Worm (Caenorhabditis elegans) whole organism, young adult: ENCODE data around the gene F49C5.9.

Experiments used
- B0019.2 ChIP-seq: fragments of 200-800 bp; sonication (Bioruptor generic); conservative IDR thresholded peaks from 2 replicates; pipeline ENCODE4 v1.3.6; 2022; ENCODE audit warnings: missing genetic modification reagents, missing genetic modification characterization, missing compliant biosample characterization
- B0035.1 ChIP-seq: sonication (generic microtip); optimal IDR thresholded peaks from 2 replicates; lab custom pipeline; 2016; ENCODE audit warnings: missing genetic modification characterization, mild to moderate bottlenecking, missing compliant biosample characterization, missing genotype, missing genetic modification reagents
- B0261.1 ChIP-seq: sonication (generic microtip); optimal IDR thresholded peaks from 2 replicates; lab custom pipeline; 2016; ENCODE audit warnings: mild to moderate bottlenecking, missing genetic modification characterization, moderate library complexity, missing compliant biosample characterization
- F23B12.7 ChIP-seq: sonication (generic microtip); optimal IDR thresholded peaks from 2 replicates; lab custom pipeline; 2017; ENCODE audit warnings: missing genetic modification characterization, mild to moderate bottlenecking, missing compliant biosample characterization, antibody characterized with exemption, moderate library complexity; ENCODE audit not compliant: insufficient read depth
- F33H1.4 ChIP-seq: fragments of 200-800 bp; sonication (Bioruptor generic); IDR thresholded peaks from 2 replicates; pipeline ENCODE4 v1.3.6; 2022; ENCODE audit warnings: missing genetic modification reagents, missing genetic modification characterization, missing compliant biosample characterization
- F49E8.2 ChIP-seq: sonication (generic microtip); optimal IDR thresholded peaks from 3 replicates; lab custom pipeline; 2017; ENCODE audit warnings: missing genetic modification characterization, mild to moderate bottlenecking, missing compliant biosample characterization, antibody characterized with exemption, moderate library complexity; ENCODE audit not compliant: insufficient read depth
- K11D2.4 ChIP-seq: fragments of 200-800 bp; sonication (Bioruptor generic); IDR thresholded peaks from 2 replicates; pipeline ENCODE4 v1.3.6; 2022; ENCODE audit warnings: missing genetic modification reagents, missing genetic modification characterization, missing compliant biosample characterization
- K12H6.12 ChIP-seq: fragments of 200-800 bp; sonication (Bioruptor generic); optimal IDR thresholded peaks from 2 replicates; lab custom pipeline; 2018; ENCODE audit warnings: mild to moderate bottlenecking, missing genetic modification characterization, missing compliant biosample characterization
- Y53G8AR.9 ChIP-seq: fragments of 200-800 bp; sonication (Bioruptor generic); conservative IDR thresholded peaks from 2 replicates; pipeline ENCODE4 v1.3.6; 2022; ENCODE audit warnings: missing genetic modification reagents, missing genetic modification characterization, missing compliant biosample characterization
- Y79H2A.3 ChIP-seq: fragments of 200-800 bp; sonication (Bioruptor generic); conservative IDR thresholded peaks from 2 replicates; pipeline ENCODE4 v1.3.6; 2022; ENCODE audit warnings: missing genetic modification reagents, missing genetic modification characterization, missing compliant biosample characterization
- Y95B8A.8 ChIP-seq: fragments of 200-800 bp; sonication (Bioruptor generic); IDR thresholded peaks from 2 replicates; pipeline ENCODE4 v1.3.6; 2022; ENCODE audit warnings: missing genetic modification reagents, missing genetic modification characterization, missing compliant biosample characterization
- ZK185.1 ChIP-seq: sonication (generic microtip); optimal IDR thresholded peaks from 2 replicates; lab custom pipeline; 2016; ENCODE audit warnings: mild to moderate bottlenecking, missing genetic modification characterization, missing compliant biosample characterization; ENCODE audit not compliant: poor library complexity, severe bottlenecking
- aptf-2 ChIP-seq: fragments of 200-800 bp; sonication (Bioruptor generic); conservative IDR thresholded peaks from 2 replicates; pipeline ENCODE4 v1.3.6; 2022; ENCODE audit warnings: missing genetic modification reagents, missing genetic modification characterization, missing compliant biosample characterization
- athp-1 ChIP-seq: sonication (generic microtip); optimal IDR thresholded peaks from 2 replicates; lab custom pipeline; 2017; ENCODE audit warnings: mild to moderate bottlenecking, missing genetic modification characterization, missing compliant biosample characterization
- attf-5 ChIP-seq: fragments of 200-800 bp; sonication (Bioruptor generic); optimal IDR thresholded peaks from 2 replicates; lab custom pipeline; 2018; ENCODE audit warnings: mild to moderate bottlenecking, missing genetic modification characterization, missing compliant biosample characterization
- cebp-2 ChIP-seq: fragments of 200-800 bp; sonication (Bioruptor generic); IDR thresholded peaks from 2 replicates; pipeline ENCODE4 v1.3.6; 2022; ENCODE audit warnings: missing genetic modification characterization, missing compliant biosample characterization
- ceh-100 ChIP-seq: fragments of 200-800 bp; sonication (Bioruptor generic); IDR thresholded peaks from 2 replicates; pipeline ENCODE4 v1.3.6; 2022; ENCODE audit warnings: missing genetic modification reagents, missing genetic modification characterization, missing compliant biosample characterization
- ceh-91 ChIP-seq: fragments of 200-800 bp; sonication (Bioruptor generic); IDR thresholded peaks from 2 replicates; pipeline ENCODE4 v1.3.6; 2022; ENCODE audit warnings: missing genetic modification reagents, missing genetic modification characterization, missing compliant biosample characterization
- die-1 ChIP-seq: sonication (generic microtip); optimal IDR thresholded peaks from 2 replicates; lab custom pipeline; 2016; ENCODE audit warnings: missing genotype, mild to moderate bottlenecking, missing genetic modification characterization, missing compliant biosample characterization
- egl-44 ChIP-seq: fragments of 200-800 bp; sonication (Bioruptor generic); IDR thresholded peaks from 2 replicates; pipeline ENCODE4 v1.3.6; 2022; ENCODE audit warnings: missing genetic modification reagents, missing genetic modification characterization, missing compliant biosample characterization
- egrh-3 ChIP-seq: fragments of 200-800 bp; sonication (Bioruptor generic); IDR thresholded peaks from 2 replicates; pipeline ENCODE4 v1.3.6; 2022; ENCODE audit warnings: missing genetic modification reagents, missing genetic modification characterization, missing compliant biosample characterization
- ekl-4 ChIP-seq: fragments of 200-800 bp; sonication (Bioruptor generic); IDR thresholded peaks from 2 replicates; pipeline ENCODE4 v1.3.6; 2022; ENCODE audit warnings: missing genetic modification reagents, missing genetic modification characterization, missing compliant biosample characterization
- him-1 ChIP-seq: sonication (generic microtip); optimal IDR thresholded peaks from 2 replicates; lab custom pipeline; 2016; ENCODE audit warnings: missing genotype, missing genetic modification reagents, missing genetic modification characterization, missing compliant biosample characterization
- hlh-12 ChIP-seq: sonication (generic microtip); optimal IDR thresholded peaks from 2 replicates; lab custom pipeline; 2016; ENCODE audit warnings: missing genetic modification characterization, missing compliant biosample characterization
- hmg-1.2 ChIP-seq: fragments of 200-800 bp; sonication (Bioruptor generic); IDR thresholded peaks from 2 replicates; pipeline ENCODE4 v1.3.6; 2022; ENCODE audit warnings: missing genetic modification reagents, missing genetic modification characterization, missing compliant biosample characterization
- hrde-1 ChIP-seq: sonication (generic microtip); optimal IDR thresholded peaks from 2 replicates; lab custom pipeline; 2016; ENCODE audit warnings: missing genetic modification characterization, mild to moderate bottlenecking, missing compliant biosample characterization, moderate library complexity, missing genotype, missing genetic modification reagents, borderline replicate concordance
- lin-26 ChIP-seq: fragments of 200-800 bp; sonication (Bioruptor generic); IDR thresholded peaks from 2 replicates; pipeline ENCODE4 v1.3.6; 2022; ENCODE audit warnings: missing genetic modification reagents, missing genetic modification characterization, missing compliant biosample characterization
- lin-54 ChIP-seq: fragments of 200-800 bp; sonication (Bioruptor generic); optimal IDR thresholded peaks from 2 replicates; lab custom pipeline; 2018; ENCODE audit warnings: mild to moderate bottlenecking, missing genetic modification characterization, missing compliant biosample characterization
- lsl-1 ChIP-seq: fragments of 200-800 bp; sonication (Bioruptor generic); optimal IDR thresholded peaks from 2 replicates; lab custom pipeline; 2018; ENCODE audit warnings: mild to moderate bottlenecking, missing genetic modification characterization, moderate library complexity, missing compliant biosample characterization
- madf-10 ChIP-seq: sonication (generic microtip); optimal IDR thresholded peaks from 2 replicates; lab custom pipeline; 2016; ENCODE audit warnings: mild to moderate bottlenecking, missing genetic modification characterization, missing compliant biosample characterization
- mcd-1 ChIP-seq: fragments of 200-800 bp; sonication (Bioruptor generic); IDR thresholded peaks from 2 replicates; pipeline ENCODE4 v1.3.6; 2022; ENCODE audit warnings: missing genetic modification reagents, missing genetic modification characterization, missing compliant biosample characterization
- nfyb-1 ChIP-seq: fragments of 200-800 bp; sonication (Bioruptor generic); IDR thresholded peaks from 2 replicates; pipeline ENCODE4 v1.3.6; 2022; ENCODE audit warnings: missing genetic modification reagents, missing genetic modification characterization, missing compliant biosample characterization
- nhr-179 ChIP-seq: sonication (generic microtip); optimal IDR thresholded peaks from 2 replicates; lab custom pipeline; 2016; ENCODE audit warnings: mild to moderate bottlenecking, missing genetic modification characterization, missing compliant biosample characterization
- nhr-90 ChIP-seq: sonication (generic microtip); optimal IDR thresholded peaks from 2 replicates; lab custom pipeline; 2016; ENCODE audit warnings: missing genotype, mild to moderate bottlenecking, missing genetic modification characterization, missing compliant biosample characterization
- pbrm-1 ChIP-seq: fragments of 200-800 bp; sonication (Bioruptor generic); IDR thresholded peaks from 2 replicates; pipeline ENCODE4 v1.3.6; 2022; ENCODE audit warnings: missing genetic modification reagents, missing genetic modification characterization, missing compliant biosample characterization
- rcor-1 ChIP-seq: fragments of 200-800 bp; sonication (Bioruptor generic); IDR thresholded peaks from 2 replicates; pipeline ENCODE4 v1.3.6; 2022; ENCODE audit warnings: missing genetic modification reagents, missing genetic modification characterization, missing compliant biosample characterization
- rpc-1 ChIP-seq, 2 experiments: fragments of 150-350 bp in 1 of 2; sonication (generic microtip) in 1 of 2; optimal IDR thresholded peaks; 2 replicates each; lab custom pipeline; 2014 to 2018; ENCODE audit warnings: missing biosample characterization in 1 of 2, missing genetic modification characterization in 1 of 2, missing genetic modification reagents in 1 of 2, missing genotype in 1 of 2
- snpc-1.3 ChIP-seq: sonication (generic microtip); optimal IDR thresholded peaks from 2 replicates; lab custom pipeline; 2017; ENCODE audit warnings: missing genetic modification characterization, mild to moderate bottlenecking, missing compliant biosample characterization, antibody characterized with exemption, moderate library complexity, missing genotype, missing genetic modification reagents; ENCODE audit not compliant: insufficient read depth
- snpc-3.4 ChIP-seq: sonication (generic microtip); optimal IDR thresholded peaks from 2 replicates; lab custom pipeline; 2017; ENCODE audit warnings: missing genetic modification characterization, mild to moderate bottlenecking, missing compliant biosample characterization, antibody characterized with exemption, moderate library complexity, missing genotype, missing genetic modification reagents
- zfh-2 ChIP-seq: fragments of 200-800 bp; sonication (Bioruptor generic); conservative IDR thresholded peaks from 2 replicates; pipeline ENCODE4 v1.3.6; 2022; ENCODE audit warnings: missing genetic modification reagents, missing genetic modification characterization, missing compliant biosample characterization
- zim-3 ChIP-seq: sonication (generic microtip); optimal IDR thresholded peaks from 2 replicates; lab custom pipeline; 2017; ENCODE audit warnings: mild to moderate bottlenecking, missing genetic modification characterization, moderate library complexity, missing compliant biosample characterization
- ztf-18 ChIP-seq: sonication (generic microtip); optimal IDR thresholded peaks from 2 replicates; lab custom pipeline; 2016; ENCODE audit warnings: missing genotype, mild to moderate bottlenecking, missing genetic modification characterization, missing compliant biosample characterization
- ztf-26 ChIP-seq: sonication (generic microtip); optimal IDR thresholded peaks from 2 replicates; lab custom pipeline; 2017; ENCODE audit warnings: missing genetic modification characterization, missing compliant biosample characterization

F49C5.9 gene

ce11 chrII:12542594-12542997 lies 1.8 kb downstream of the F49C5.9 start (continued):
- TF ChIP-seq snpc-1.3 (tag; lab: Kevin White, UChicago): peak; percentile 29
- TF ChIP-seq snpc-3.4 (tag; lab: Kevin White, UChicago): peak; percentile 54
- TF ChIP-seq die-1 (tag; lab: Kevin White, UChicago): peak; percentile 69
- no peak for TF ChIP-seq ceh-91 (GFP tag; lab: Robert Waterston, UW)
- TF ChIP-seq F49E8.2 (tag; lab: Kevin White, UChicago): peak; percentile 11
- TF ChIP-seq rpc-1 (optimal IDR thresholded peaks at IDR 0.05; lab: Kevin White, UChicago): peak; percentile 62
- peak; percentile 84 for TF ChIP-seq rpc-1 (tag; optimal IDR thresholded peaks at IDR 0.05; lab: Kevin White, UChicago)
- TF ChIP-seq ceh-100 (GFP tag; lab: Robert Waterston, UW): 0 out of 2 replicates have a peak, but pooled peaks have one; percentile 24
- peak; percentile 35 for TF ChIP-seq zim-3 (tag; lab: Kevin White, UChicago)
- peak; percentile 48 for TF ChIP-seq hmg-1.2 (GFP tag; lab: Robert Waterston, UW)
- TF ChIP-seq cebp-2 (GFP tag; lab: Robert Waterston, UW): 0 out of 2 replicates have a peak, but pooled peaks have one; percentile 21
- peak; percentile 1 for TF ChIP-seq lin-54 (GFP tag; lab: Kevin White, UChicago)
- TF ChIP-seq nfyb-1 (GFP tag; lab: Robert Waterston, UW): peak; percentile 72
- peak; percentile 67 for TF ChIP-seq hrde-1 (tag; lab: Kevin White, UChicago)
- TF ChIP-seq attf-5 (GFP tag; lab: Kevin White, UChicago): no peak
- no peak for TF ChIP-seq zfh-2 (GFP tag; lab: Robert Waterston, UW)
- TF ChIP-seq rcor-1 (GFP tag; lab: Robert Waterston, UW): 0 out of 2 replicates have a peak, but pooled peaks have one; percentile 34
- TF ChIP-seq aptf-2 (GFP tag; lab: Robert Waterston, UW): no peak

- TF ChIP-seq F23B12.7 (tag; lab: Kevin White, UChicago) (peak; percentile 76), lin-26 (GFP tag; lab: Robert Waterston, UW) (peak; percentile 90), madf-10 (tag; lab: Kevin White, UChicago) (peak; percentile 39), Y79H2A.3 (GFP tag; lab: Robert Waterston, UW) (0 out of 2 replicates have a peak, but pooled peaks have one; percentile 53), egrh-3 (GFP tag; lab: Robert Waterston, UW) (peak; percentile 58), rpc-1 (optimal IDR thresholded peaks at IDR 0.05; lab: Kevin White, UChicago) (peak; percentile 85), rpc-1 (tag; optimal IDR thresholded peaks at IDR 0.05; lab: Kevin White, UChicago) (peak; percentile 96), B0035.1 (tag; lab: Kevin White, UChicago) (peak; percentile 51), pbrm-1 (GFP tag; lab: Robert Waterston, UW) (peak; percentile 49; the same call in 1 of the 2 replicates), ekl-4 (GFP tag; lab: Robert Waterston, UW) (peak; percentile 17; the same call in 1 of the 2 replicates), B0019.2 (0 out of 2 replicates have a peak, but pooled peaks have one; percentile 26), Y53G8AR.9 (0 out of 2 replicates have a peak, but pooled peaks have one; percentile 55), mcd-1 (GFP tag; lab: Robert Waterston, UW) (peak; percentile 50; the same call in 1 of the 2 replicates), F33H1.4 (peak; percentile 24), lin-54 (GFP tag; lab: Kevin White, UChicago) (peak; percentile 41), lsl-1 (GFP tag; lab: Kevin White, UChicago) (peak; percentile 48), Y95B8A.8 (0 out of 2 replicates have a peak, but pooled peaks have one; percentile 42), nhr-179 (tag; lab: Kevin White, UChicago) (peak; percentile 51), ztf-26 (tag; lab: Kevin White, UChicago) (peak; percentile 40), egl-44 (GFP tag; lab: Robert Waterston, UW) (0 out of 2 replicates have a peak, but pooled peaks have one; percentile 64), zim-3 (tag; lab: Kevin White, UChicago) (peak; percentile 73), nhr-90 (tag; lab: Kevin White, UChicago) (peak; percentile 88), snpc-1.3 (tag; lab: Kevin White, UChicago) (peak; percentile 49), ZK185.1 (peak; percentile 77), K12H6.12 (tag; lab: Kevin White, UChicago) (peak; percentile 9), him-1 (tag; lab: Kevin White, UChicago) (peak; percentile 89), athp-1 (tag; lab: Kevin White, UChicago) (peak; percentile 27), snpc-3.4 (tag; lab: Kevin White, UChicago) (peak; percentile 67), B0261.1 (tag; lab: Kevin White, UChicago) (peak; percentile 94), hlh-12 (peak; percentile 71), K11D2.4 (0 out of 2 replicates have a peak, but pooled peaks have one; percentile 11), ztf-18 (tag; lab: Kevin White, UChicago) (peak; percentile 65), rcor-1 (GFP tag; lab: Robert Waterston, UW) (peak; percentile 17; the same call in 1 of the 2 replicates)
Measured at ce11 chrII:12541670-12542080, 2.8 kb downstream of the F49C5.9 start.
